Fruit fly (Drosophila melanogaster): ENCODE measurements around the gene CG9578.
"Not testable (repeated sequence)": the region's sequence is repeated elsewhere in the genome, so short reads cannot be mapped to it uniquely, and the experiment has no call there.

DNA sequence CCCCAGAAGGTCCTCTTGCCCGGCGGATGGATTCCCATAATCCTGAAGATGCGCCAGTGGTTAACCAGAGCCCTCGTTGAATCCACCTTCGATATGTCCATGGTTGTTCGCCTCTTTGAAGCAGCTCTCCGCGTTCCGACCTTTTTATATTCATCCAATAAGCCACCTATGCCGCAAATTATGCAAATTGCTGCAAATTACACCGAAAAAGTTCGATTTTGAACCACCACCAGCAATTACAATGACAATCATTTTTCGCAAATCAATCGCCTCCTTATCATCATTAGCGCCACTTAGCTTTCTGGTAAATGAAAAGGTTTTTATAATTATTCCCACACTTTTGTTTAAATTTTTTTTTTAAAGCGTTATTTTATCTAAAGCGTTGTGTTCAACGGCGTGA is 26.9 kb upstream of the CG9578 start, which contains the start of gene Or19a:
- TF ChIP-seq CG8478, CTCF (optimal IDR thresholded peaks at IDR 0.05): not testable (repeated sequence)

Measured in S2 (cell line).